In the genomic region with DNA sequence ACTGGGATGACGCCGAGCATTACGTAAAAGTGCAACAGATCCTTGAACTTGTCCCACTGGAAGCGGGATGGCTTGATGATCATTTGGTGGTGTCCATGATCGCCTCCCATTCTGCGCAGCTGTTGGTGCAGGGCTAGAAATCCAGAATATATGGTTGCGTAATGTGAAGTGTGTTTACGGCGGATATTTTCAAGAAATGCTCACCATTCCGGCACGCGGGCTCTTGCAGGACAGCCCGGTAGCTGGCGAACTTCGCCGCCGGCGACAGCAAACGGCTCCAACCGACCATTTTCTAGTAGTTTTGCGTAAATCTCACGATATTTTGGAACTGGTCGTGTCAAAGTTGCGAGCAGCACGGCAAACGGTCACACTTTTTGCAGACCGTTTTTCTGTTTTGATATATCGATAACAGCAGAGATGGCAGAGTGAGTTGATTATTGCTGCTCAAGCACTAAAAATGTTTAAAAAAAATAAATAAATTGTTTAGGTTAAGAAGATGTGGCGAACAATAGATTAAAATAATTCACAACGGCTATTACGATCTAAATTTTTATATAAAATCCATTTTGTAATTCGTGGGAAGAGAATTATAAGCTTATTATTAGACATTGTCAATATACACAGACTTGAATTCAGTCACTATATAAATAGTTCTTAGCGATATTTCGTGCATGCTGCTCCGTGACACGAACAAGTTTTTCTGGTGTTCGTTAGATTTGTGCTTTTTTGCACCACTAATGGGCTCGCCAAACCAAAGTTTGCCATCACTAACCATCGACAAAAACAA, we compare ENCODE assay signal across 5 fruit fly cellular contexts.
A peak's percentile ranks its signal among the peaks of the same experiment; 100 is the strongest.
TF ChIP-seq lines count a peak whose summit lies in the region.

A gene (minus strand): TSS at position 472 of the 787 bp plus-strand sequence.
A gene (plus strand): TSS at position 756 of the 787 bp plus-strand sequence.

- TF ChIP-seq CTCF in whole organism, embryonic (GFP tag; optimal IDR thresholded peaks at IDR 0.05; lab: Kevin White, UChicago): no peak

TF ChIP-seq in whole organism, adult, 20 proteins besides CTCF, POLR2A, EP300 and RAD21 (continues in another document):
- TF ChIP-seq Hr96 (GFP tag; optimal IDR thresholded peaks at IDR 0.05; lab: Kevin White, UChicago) (peak; percentile 88), CG11617 (GFP tag; optimal IDR thresholded peaks at IDR 0.05; lab: Kevin White, UChicago) (peak; percentile 85), CG7045 (GFP tag; optimal IDR thresholded peaks at IDR 0.05; lab: Kevin White, UChicago) (peak; percentile 87), cic (GFP tag; optimal IDR thresholded peaks at IDR 0.05; lab: Kevin White, UChicago) (peak; percentile 48), bab1 (GFP tag; optimal IDR thresholded peaks at IDR 0.05; lab: Kevin White, UChicago) (peak; percentile 69), kay (GFP tag; lab: Kevin White, UChicago; ENCODE audit: borderline replicate concordance) (no peak), Clk (GFP tag; optimal IDR thresholded peaks at IDR 0.05; lab: Kevin White, UChicago) (peak; percentile 85), Crg-1 (GFP tag; optimal IDR thresholded peaks at IDR 0.05; lab: Kevin White, UChicago) (peak; percentile 77), CG5204 (GFP tag; optimal IDR thresholded peaks at IDR 0.05; lab: Kevin White, UChicago) (no peak), cnc (optimal IDR thresholded peaks at IDR 0.05; lab: Kevin White, UChicago) (no peak), tj (GFP tag; optimal IDR thresholded peaks at IDR 0.05; lab: Kevin White, UChicago) (peak; percentile 90), CG12768 (GFP tag; optimal IDR thresholded peaks at IDR 0.05; lab: Kevin White, UChicago) (peak; percentile 88), pad (GFP tag; optimal IDR thresholded peaks at IDR 0.05; lab: Kevin White, UChicago) (peak; percentile 70), CG1620 (GFP tag; optimal IDR thresholded peaks at IDR 0.05; lab: Kevin White, UChicago) (peak; percentile 85), toe (GFP tag; optimal IDR thresholded peaks at IDR 0.05; lab: Kevin White, UChicago) (peak; percentile 94), CG7101 (tag; optimal IDR thresholded peaks at IDR 0.05; lab: Kevin White, UChicago) (peak; percentile 83)

TF ChIP-seq in whole organism, embryonic, 481 proteins besides CTCF, POLR2A, EP300 and RAD21 (continues in another document):
- peak; percentile 55; the same call in 1 of the 2 replicates for TF ChIP-seq CG10959 (GFP tag; IDR thresholded peaks at IDR 0.05; lab: Robert Waterston, UW)
- TF ChIP-seq slp2 (GFP tag; optimal IDR thresholded peaks at IDR 0.05; lab: Kevin White, UChicago): peak; percentile 58
- peak; percentile 84 for TF ChIP-seq CG2129 (GFP tag; IDR thresholded peaks at IDR 0.05; lab: Robert Waterston, UW; ENCODE audit: partially characterized antibody)
- peak; percentile 87 for TF ChIP-seq CG17361 (GFP tag; IDR thresholded peaks at IDR 0.05; lab: Robert Waterston, UW)
- TF ChIP-seq disco-r (GFP tag; optimal IDR thresholded peaks at IDR 0.05; lab: Kevin White, UChicago): peak; percentile 24
- TF ChIP-seq ato (GFP tag; IDR thresholded peaks at IDR 0.05; lab: Robert Waterston, UW; ENCODE audit: partially characterized antibody): peak; percentile 48; the same call in 1 of the 2 replicates
- no peak for TF ChIP-seq CkIIα-i1 (GFP tag; IDR thresholded peaks at IDR 0.05; lab: Robert Waterston, UW)
- TF ChIP-seq dimm (GFP tag; IDR thresholded peaks at IDR 0.05; lab: Robert Waterston, UW): no peak
- peak; percentile 94 for TF ChIP-seq row (GFP tag; IDR thresholded peaks at IDR 0.05; lab: Robert Waterston, UW)
- peak; percentile 29 for TF ChIP-seq oc (tag; optimal IDR thresholded peaks at IDR 0.05; lab: Kevin White, UChicago)
- no peak for TF ChIP-seq hkb (optimal IDR thresholded peaks at IDR 0.05; lab: Kevin White, UChicago)
- no peak; the same call in none of the 2 replicates for TF ChIP-seq hkb (GFP tag; IDR thresholded peaks at IDR 0.05; lab: Robert Waterston, UW)
- peak; percentile 69 for TF ChIP-seq CG12104 (GFP tag; optimal IDR thresholded peaks at IDR 0.05; lab: Kevin White, UChicago)
- TF ChIP-seq CG10462 (GFP tag; optimal IDR thresholded peaks at IDR 0.05; lab: Kevin White, UChicago): peak; percentile 33
- TF ChIP-seq salm (tag; optimal IDR thresholded peaks at IDR 0.05; lab: Kevin White, UChicago): no peak

TF ChIP-seq in whole organism, prepupa, 60 proteins besides CTCF, POLR2A, EP300 and RAD21 (continues in another document):
- TF ChIP-seq Hr39 (GFP tag; optimal IDR thresholded peaks at IDR 0.05; lab: Kevin White, UChicago): peak; percentile 84
- TF ChIP-seq CG11762 (GFP tag; optimal IDR thresholded peaks at IDR 0.05; lab: Kevin White, UChicago; ENCODE audit: insufficient read depth): peak; percentile 48
- TF ChIP-seq spab (GFP tag; optimal IDR thresholded peaks at IDR 0.05; lab: Kevin White, UChicago): peak; percentile 28
- no peak for TF ChIP-seq CG9139 (GFP tag; optimal IDR thresholded peaks at IDR 0.05; lab: Kevin White, UChicago)
- peak; percentile 81 for TF ChIP-seq fkh (GFP tag; optimal IDR thresholded peaks at IDR 0.05; lab: Kevin White, UChicago)
- TF ChIP-seq CG3032 (tag; optimal IDR thresholded peaks at IDR 0.05; lab: Kevin White, UChicago): peak; percentile 79
- TF ChIP-seq CG10631 (GFP tag; optimal IDR thresholded peaks at IDR 0.05; lab: Kevin White, UChicago): peak; percentile 80
- peak; percentile 73 for TF ChIP-seq CG11902 (GFP tag; optimal IDR thresholded peaks at IDR 0.05; lab: Kevin White, UChicago)
- TF ChIP-seq Sox102F (GFP tag; optimal IDR thresholded peaks at IDR 0.05; lab: Kevin White, UChicago): peak; percentile 76
- peak; percentile 62; the same call in 1 of the 2 replicates for TF ChIP-seq CG11294 (GFP tag; IDR thresholded peaks at IDR 0.05; lab: Robert Waterston, UW)
- TF ChIP-seq CG3919 (GFP tag; optimal IDR thresholded peaks at IDR 0.05; lab: Kevin White, UChicago): peak; percentile 78
- TF ChIP-seq fd59A (GFP tag; optimal IDR thresholded peaks at IDR 0.05; lab: Kevin White, UChicago): peak; percentile 52
- TF ChIP-seq pdm3 (GFP tag; optimal IDR thresholded peaks at IDR 0.05; lab: Kevin White, UChicago): peak; percentile 76
- TF ChIP-seq CG6854 (GFP tag; optimal IDR thresholded peaks at IDR 0.05; lab: Kevin White, UChicago): no peak
- TF ChIP-seq Hr38 (GFP tag; optimal IDR thresholded peaks at IDR 0.05; lab: Kevin White, UChicago): no peak
- TF ChIP-seq topi (GFP tag; optimal IDR thresholded peaks at IDR 0.05; lab: Kevin White, UChicago): peak; percentile 75

TF ChIP-seq in whole organism, pupa, 21 proteins besides CTCF, POLR2A, EP300 and RAD21 (continues in another document):
- TF ChIP-seq Snoo (tag; optimal IDR thresholded peaks at IDR 0.05; lab: Kevin White, UChicago) (peak; percentile 67), gl (tag; optimal IDR thresholded peaks at IDR 0.05; lab: Kevin White, UChicago) (no peak), CG14655 (GFP tag; optimal IDR thresholded peaks at IDR 0.05; lab: Kevin White, UChicago) (no peak), EcR (GFP tag; optimal IDR thresholded peaks at IDR 0.05; lab: Kevin White, UChicago) (no peak), CG13204 (GFP tag; optimal IDR thresholded peaks at IDR 0.05; lab: Kevin White, UChicago) (no peak), CG10348 (GFP tag; IDR thresholded peaks at IDR 0.05; lab: Robert Waterston, UW) (0 out of 2 replicates have a peak, but pooled peaks have one; percentile 20), fd96Ca (GFP tag; IDR thresholded peaks at IDR 0.05; lab: Robert Waterston, UW) (no peak; the same call in 2 of the 3 replicates), Pif1B (GFP tag; optimal IDR thresholded peaks at IDR 0.05; lab: Kevin White, UChicago) (peak; percentile 40), Pif1A (GFP tag; optimal IDR thresholded peaks at IDR 0.05; lab: Kevin White, UChicago) (no peak), Ets98B (GFP tag; IDR thresholded peaks at IDR 0.05; lab: Robert Waterston, UW) (peak; percentile 53; the same call in 1 of the 2 replicates), CG17806 (tag; optimal IDR thresholded peaks at IDR 0.05; lab: Kevin White, UChicago) (peak; percentile 48), CG34367 (tag; optimal IDR thresholded peaks at IDR 0.05; lab: Kevin White, UChicago) (peak; percentile 53), CG9948 (tag; optimal IDR thresholded peaks at IDR 0.05; lab: Kevin White, UChicago) (peak; percentile 54), CG4496 (GFP tag; IDR thresholded peaks at IDR 0.05; lab: Robert Waterston, UW) (0 out of 3 replicates have a peak, but pooled peaks have one; percentile 36), CG12605 (GFP tag; IDR thresholded peaks at IDR 0.05; lab: Robert Waterston, UW) (no peak), D1 (tag; optimal IDR thresholded peaks at IDR 0.05; lab: Kevin White, UChicago) (no peak), CG32121 (GFP tag; IDR thresholded peaks at IDR 0.05; lab: Robert Waterston, UW) (peak; percentile 45; the same call in 1 of the 2 replicates), CG15710 (tag; optimal IDR thresholded peaks at IDR 0.05; lab: Kevin White, UChicago) (peak; percentile 76)

TF ChIP-seq in whole organism, wandering third instar larva, 38 proteins besides CTCF, POLR2A, EP300 and RAD21 (continues in another document):
- peak; percentile 65 for TF ChIP-seq psq (GFP tag; optimal IDR thresholded peaks at IDR 0.05; lab: Kevin White, UChicago)
- no peak for TF ChIP-seq Rel (GFP tag; optimal IDR thresholded peaks at IDR 0.05; lab: Kevin White, UChicago)
- peak; percentile 35 for TF ChIP-seq Rel (tag; optimal IDR thresholded peaks at IDR 0.05; lab: Kevin White, UChicago)
- TF ChIP-seq woc (GFP tag; optimal IDR thresholded peaks at IDR 0.05; lab: Kevin White, UChicago): peak; percentile 81
- peak; percentile 79 for TF ChIP-seq fru (GFP tag; optimal IDR thresholded peaks at IDR 0.05; lab: Kevin White, UChicago)
- peak; percentile 75 for TF ChIP-seq br (GFP tag; optimal IDR thresholded peaks at IDR 0.05; lab: Kevin White, UChicago)
- TF ChIP-seq Dif (GFP tag; optimal IDR thresholded peaks at IDR 0.05; lab: Kevin White, UChicago; ENCODE audit: partially characterized antibody): no peak
- TF ChIP-seq sv (GFP tag; optimal IDR thresholded peaks at IDR 0.05; lab: Kevin White, UChicago): peak; percentile 61
- no peak for TF ChIP-seq Hr78 (GFP tag; optimal IDR thresholded peaks at IDR 0.05; lab: Kevin White, UChicago)
- TF ChIP-seq rgr (GFP tag; optimal IDR thresholded peaks at IDR 0.05; lab: Kevin White, UChicago): peak; percentile 74
- peak; percentile 77 for TF ChIP-seq CG9705 (GFP tag; optimal IDR thresholded peaks at IDR 0.05; lab: Kevin White, UChicago)
- TF ChIP-seq HLH106 (tag; optimal IDR thresholded peaks at IDR 0.05; lab: Kevin White, UChicago): peak; percentile 87
- no peak for TF ChIP-seq Dfd (GFP tag; optimal IDR thresholded peaks at IDR 0.05; lab: Kevin White, UChicago)
- peak; percentile 69 for TF ChIP-seq ey (GFP tag; optimal IDR thresholded peaks at IDR 0.05; lab: Kevin White, UChicago)
- TF ChIP-seq dmrt93B (GFP tag; optimal IDR thresholded peaks at IDR 0.05; lab: Kevin White, UChicago): peak; percentile 80
- no peak for TF ChIP-seq pan (optimal IDR thresholded peaks at IDR 0.05; lab: Kevin White, UChicago)
- peak; percentile 57 to 86 for TF ChIP-seq foxo (GFP tag; optimal IDR thresholded peaks at IDR 0.05; lab: Kevin White, UChicago)
- TF ChIP-seq Jra (GFP tag; optimal IDR thresholded peaks at IDR 0.05; lab: Kevin White, UChicago): peak; percentile 73
- TF ChIP-seq dsf (GFP tag; optimal IDR thresholded peaks at IDR 0.05; lab: Kevin White, UChicago; ENCODE audit: borderline replicate concordance): peak; percentile 54
- no peak for TF ChIP-seq sage (GFP tag; optimal IDR thresholded peaks at IDR 0.05; lab: Kevin White, UChicago)
